Worm (Caenorhabditis elegans): ENCODE results near the gene ced-2.

DNA sequence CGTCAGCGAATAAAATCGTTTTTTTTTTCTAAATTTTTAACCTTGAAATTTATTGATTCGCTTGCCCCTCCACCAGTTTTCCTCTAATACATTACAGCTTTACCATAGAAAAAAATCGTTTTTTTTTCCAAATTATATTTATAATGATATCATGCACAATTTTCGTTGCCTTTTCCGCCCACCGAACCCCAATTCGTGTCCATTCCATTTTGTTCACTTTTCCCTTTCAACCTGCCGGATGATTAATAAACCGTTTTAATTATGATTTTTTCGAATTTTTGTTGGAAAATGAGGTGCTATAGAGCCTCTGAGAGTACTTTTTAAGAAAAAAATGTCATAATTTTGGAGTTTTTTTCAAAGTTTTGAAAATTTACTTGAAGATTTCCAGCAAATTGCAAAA lies 4.2 kb downstream of the ced-2 start, which contains the start of gene set-23:
- TF ChIP-seq ama-1 (optimal IDR thresholded peaks at IDR 0.05) (no peak), sea-1 (GFP tag; conservative IDR thresholded peaks at IDR 0.05) (no peak), aly-1 (tag; optimal IDR thresholded peaks at IDR 0.05) (no peak), tbx-37 (GFP tag; conservative IDR thresholded peaks at IDR 0.05) (no peak), ceh-13 (GFP tag; optimal IDR thresholded peaks at IDR 0.05) (no peak), tra-4 (tag; optimal IDR thresholded peaks at IDR 0.05) (no peak), pes-1 (GFP tag; IDR thresholded peaks at IDR 0.05) (no peak), flt-1 (GFP tag; IDR thresholded peaks at IDR 0.05) (no peak), hmg-4 (GFP tag; optimal IDR thresholded peaks at IDR 0.05) (no peak), hnd-1 (tag; optimal IDR thresholded peaks at IDR 0.05) (no peak)
